Worm (Caenorhabditis elegans) whole organism, mixed stage, embryonic: ENCODE measurements around the gene ZK1248.4.
"Not testable (repeated sequence)": the region's sequence is repeated elsewhere in the genome, so short reads cannot be mapped to it uniquely, and the experiment has no call there.

ENCODE experiments used
- M03D4.4 ChIP-seq: sonication (generic microtip); optimal IDR thresholded peaks from 2 replicates; lab custom pipeline; 2017; ENCODE audit warnings: mild to moderate bottlenecking, missing genetic modification characterization, missing compliant biosample characterization
- blmp-1 ChIP-seq: fragments of 150-350 bp; optimal IDR thresholded peaks from 2 replicates; lab custom pipeline; 2014; ENCODE audit warnings: missing biosample characterization, missing genetic modification characterization
- ceh-39 ChIP-seq: fragments of 150-350 bp; optimal IDR thresholded peaks from 2 replicates; lab custom pipeline; 2014; ENCODE audit warnings: missing biosample characterization, missing genetic modification characterization
- ceh-43 ChIP-seq: fragments of 200-800 bp; sonication (Bioruptor generic); optimal IDR thresholded peaks from 2 replicates; lab custom pipeline; 2018; ENCODE audit warnings: mild to moderate bottlenecking, missing genetic modification characterization, moderate library complexity, missing compliant biosample characterization
- ceh-83 ChIP-seq: fragments of 200-800 bp; sonication (Bioruptor generic); optimal IDR thresholded peaks from 2 replicates; lab custom pipeline; 2018; ENCODE audit warnings: mild to moderate bottlenecking, missing genetic modification characterization, missing compliant biosample characterization
- ces-1 ChIP-seq: fragments of 150-350 bp; optimal IDR thresholded peaks from 2 replicates; lab custom pipeline; 2014; ENCODE audit warnings: missing biosample characterization, missing genetic modification reagents, missing genetic modification characterization
- cnd-1 ChIP-seq: fragments of 200-800 bp; sonication (Bioruptor generic); optimal IDR thresholded peaks from 2 replicates; lab custom pipeline; 2018; ENCODE audit warnings: mild to moderate bottlenecking, missing genetic modification characterization, missing compliant biosample characterization
- drap-1 ChIP-seq: fragments of 200-800 bp; sonication (Bioruptor generic); optimal IDR thresholded peaks from 3 replicates; lab custom pipeline; 2018; ENCODE audit warnings: mild to moderate bottlenecking, missing genetic modification characterization, missing compliant biosample characterization
- elt-1 ChIP-seq: sonication (generic microtip); optimal IDR thresholded peaks from 2 replicates; lab custom pipeline; 2017; ENCODE audit warnings: missing genetic modification characterization, mild to moderate bottlenecking, missing compliant biosample characterization, antibody characterized with exemption, moderate library complexity, borderline replicate concordance; ENCODE audit not compliant: insufficient read depth
- elt-3 ChIP-seq: fragments of 150-350 bp; optimal IDR thresholded peaks from 2 replicates; lab custom pipeline; 2014; ENCODE audit warnings: missing biosample characterization, missing genetic modification characterization
- flh-1 ChIP-seq: fragments of 200-800 bp; sonication (Bioruptor generic); optimal IDR thresholded peaks from 2 replicates; lab custom pipeline; 2018; ENCODE audit warnings: mild to moderate bottlenecking, missing genetic modification characterization, moderate library complexity, missing compliant biosample characterization
- ham-2 ChIP-seq: fragments of 200-800 bp; sonication (Bioruptor generic); optimal IDR thresholded peaks from 2 replicates; lab custom pipeline; 2018; ENCODE audit warnings: mild to moderate bottlenecking, missing genetic modification characterization, missing compliant biosample characterization
- hlh-1 ChIP-seq: fragments of 150-350 bp; optimal IDR thresholded peaks from 2 replicates; lab custom pipeline; 2014; ENCODE audit warnings: missing biosample characterization, missing genetic modification reagents, missing genetic modification characterization
- lin-32 ChIP-seq: fragments of 200-800 bp; sonication (Bioruptor generic); optimal IDR thresholded peaks from 2 replicates; lab custom pipeline; 2018; ENCODE audit warnings: mild to moderate bottlenecking, missing genetic modification characterization, missing compliant biosample characterization
- lsy-2 ChIP-seq: fragments of 150-350 bp; optimal IDR thresholded peaks from 2 replicates; lab custom pipeline; 2014; ENCODE audit warnings: missing biosample characterization, missing genetic modification characterization
- mab-5 ChIP-seq: fragments of 150-350 bp; optimal IDR thresholded peaks from 2 replicates; lab custom pipeline; 2014; ENCODE audit warnings: missing biosample characterization, missing genetic modification characterization
- mep-1 ChIP-seq: fragments of 150-350 bp; optimal IDR thresholded peaks from 2 replicates; lab custom pipeline; 2017; ENCODE audit warnings: missing biosample characterization, missing genetic modification reagents, missing genetic modification characterization, inconsistent platforms
- mls-2 ChIP-seq: sonication (generic microtip); optimal IDR thresholded peaks from 2 replicates; lab custom pipeline; 2016; ENCODE audit warnings: mild to moderate bottlenecking, missing genetic modification characterization, moderate library complexity, missing compliant biosample characterization
- nhr-2 ChIP-seq: fragments of 150-350 bp; optimal IDR thresholded peaks from 2 replicates; lab custom pipeline; 2014; ENCODE audit warnings: missing biosample characterization, missing genetic modification characterization
- nhr-237 ChIP-seq: fragments of 150-350 bp; optimal IDR thresholded peaks from 2 replicates; lab custom pipeline; 2014; ENCODE audit warnings: missing biosample characterization, missing genetic modification characterization
- nhr-28 ChIP-seq: fragments of 150-350 bp; optimal IDR thresholded peaks from 2 replicates; lab custom pipeline; 2014; ENCODE audit warnings: missing biosample characterization, missing genetic modification characterization
- nhr-76 ChIP-seq: sonication (generic microtip); optimal IDR thresholded peaks from 2 replicates; lab custom pipeline; 2017; ENCODE audit warnings: missing biosample characterization, missing genetic modification characterization
- pha-4 ChIP-seq: fragments of 150-350 bp; optimal IDR thresholded peaks from 2 replicates; lab custom pipeline; 2018; ENCODE audit warnings: missing biosample characterization, missing genetic modification reagents, missing genetic modification characterization
- sem-2 ChIP-seq: fragments of 200-800 bp; sonication (Bioruptor generic); optimal IDR thresholded peaks from 2 replicates; lab custom pipeline; 2018; ENCODE audit warnings: mild to moderate bottlenecking, missing genetic modification characterization, missing compliant biosample characterization
- snpc-4 ChIP-seq: fragments of 150-350 bp; optimal IDR thresholded peaks from 2 replicates; lab custom pipeline; 2014; ENCODE audit warnings: missing biosample characterization, missing genetic modification characterization
- sptf-1 ChIP-seq: sonication (generic microtip); optimal IDR thresholded peaks from 2 replicates; lab custom pipeline; 2017; ENCODE audit warnings: mild to moderate bottlenecking, missing genetic modification characterization, moderate library complexity, missing compliant biosample characterization
- tbx-8 ChIP-seq: fragments of 200-800 bp; sonication (Bioruptor generic); optimal IDR thresholded peaks from 2 replicates; lab custom pipeline; 2018; ENCODE audit warnings: mild to moderate bottlenecking, missing genetic modification characterization, moderate library complexity, missing compliant biosample characterization
- unc-39 ChIP-seq: fragments of 150-350 bp; optimal IDR thresholded peaks from 2 replicates; lab custom pipeline; 2014; ENCODE audit warnings: missing biosample characterization, missing genetic modification characterization
- unc-62 ChIP-seq: fragments of 150-350 bp; optimal IDR thresholded peaks from 2 replicates; lab custom pipeline; 2014; ENCODE audit warnings: missing biosample characterization, missing genetic modification reagents, missing genetic modification characterization
- zip-8 ChIP-seq: fragments of 150-350 bp; optimal IDR thresholded peaks from 2 replicates; lab custom pipeline; 2014; ENCODE audit warnings: missing biosample characterization, missing genetic modification characterization
- ztf-11 ChIP-seq: fragments of 150-350 bp; optimal IDR thresholded peaks from 2 replicates; lab custom pipeline; 2014; ENCODE audit warnings: missing biosample characterization, missing genetic modification characterization

The ZK1248.4 gene

ce11 chrII:5815382-5815781 lies 3.0 kb upstream of the ZK1248.4 start, which contains the start of gene wago-5:
Gene wago-5, minus strand, starts transcription at chrII:5815482.
- TF ChIP-seq ham-2; pha-4 (tag; lab: Kevin White, UChicago); nhr-2 (tag; lab: Kevin White, UChicago): not testable (repeated sequence)

DNA sequence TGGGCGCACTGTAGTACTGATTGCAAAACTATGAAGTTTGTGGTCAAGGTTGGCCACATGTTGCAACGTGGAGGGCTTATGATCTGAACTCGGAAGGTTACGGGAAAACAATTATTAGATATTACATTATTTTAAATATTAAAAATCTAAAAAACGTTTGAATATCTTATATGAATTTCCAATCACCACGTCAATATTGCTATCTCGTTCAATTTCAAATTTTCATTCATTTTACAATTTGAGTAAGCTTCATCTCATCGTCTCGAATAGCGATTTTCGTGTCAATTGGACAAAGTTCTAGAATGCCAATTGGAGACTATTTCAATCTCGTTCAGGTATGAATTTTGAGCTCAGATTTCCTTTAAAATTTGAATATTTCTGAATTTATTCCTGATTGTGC lies 2.1 kb upstream of the ZK1248.4 start, which contains the start of gene ZK1248.20:
ZK1248.20 (plus strand) TSS at position 301 of the 400 bp plus-strand sequence.
- TF ChIP-seq ceh-43 (GFP tag; lab: Kevin White, UChicago) (no peak), nhr-28 (tag; lab: Kevin White, UChicago) (no peak), blmp-1 (no peak), drap-1 (GFP tag; lab: Kevin White, UChicago) (no peak), mep-1 (no peak)

- TF ChIP-seq nhr-76 (tag; lab: Kevin White, UChicago) (no peak), zip-8 (tag; lab: Kevin White, UChicago) (no peak), unc-62 (GFP tag; lab: Kevin White, UChicago) (no peak), cnd-1 (tag; lab: Kevin White, UChicago) (no peak), nhr-2 (tag; lab: Kevin White, UChicago) (no peak), ham-2 (no peak), M03D4.4 (tag; lab: Kevin White, UChicago) (no peak), unc-39 (tag; lab: Kevin White, UChicago) (no peak), mep-1 (no peak), drap-1 (GFP tag; lab: Kevin White, UChicago) (no peak), blmp-1 (no peak), tbx-8 (GFP tag; lab: Kevin White, UChicago) (no peak), ztf-11 (tag; lab: Kevin White, UChicago) (no peak), elt-3 (no peak), sptf-1 (no peak), lin-32 (GFP tag; lab: Kevin White, UChicago) (no peak), flh-1 (no peak), hlh-1 (tag; lab: Kevin White, UChicago) (no peak), sem-2 (no peak)
- TF ChIP-seq, all 35 proteins: peak for 0
These were observed 1.3 kb downstream of the ZK1248.4 start for ce11 chrII:5819655-5820054.

ce11 chrII:5820282-5820762 lies 1.9 kb downstream of the ZK1248.4 start, which contains the start of gene ehs-1:
Gene ehs-1, plus strand, starts transcription at chrII:5820712.
- TF ChIP-seq unc-62 (GFP tag; lab: Kevin White, UChicago) (peak; percentile 5), unc-39 (tag; lab: Kevin White, UChicago) (no peak), mab-5 (tag; lab: Kevin White, UChicago) (no peak), ham-2 (no peak), ces-1 (peak; percentile 8), blmp-1 (no peak), pha-4 (tag; lab: Kevin White, UChicago) (no peak)
- TF ChIP-seq, all 35 proteins: peak for 2

DNA sequence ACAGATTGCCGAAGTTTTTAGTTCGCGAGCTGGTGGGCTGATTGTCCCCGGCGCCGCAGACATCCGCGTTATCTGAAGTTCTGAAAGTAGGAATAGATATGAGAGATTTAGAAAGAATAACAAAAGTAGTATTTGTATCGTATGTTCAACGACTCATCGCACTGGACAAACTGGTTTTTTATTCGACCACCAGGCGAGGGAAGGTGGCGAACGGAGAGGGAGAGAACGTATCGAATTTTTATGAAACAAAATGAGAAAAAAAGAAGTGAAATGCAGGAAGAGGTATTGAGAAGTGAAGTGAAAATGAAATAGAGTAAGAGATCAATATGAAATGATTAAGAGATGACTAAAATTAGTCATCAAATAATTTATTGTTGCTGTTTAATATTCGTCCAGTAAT lies 9.0 kb downstream of the ZK1248.4 start, which contains the start of gene tbc-2:
tbc-2 (minus strand) TSS at position 80 of the 400 bp plus-strand sequence.
- TF ChIP-seq nhr-2 (tag; lab: Kevin White, UChicago): no peak
- no peak for TF ChIP-seq elt-1 (tag; lab: Kevin White, UChicago)
- TF ChIP-seq zip-8 (tag; lab: Kevin White, UChicago): no peak
- TF ChIP-seq ztf-11 (tag; lab: Kevin White, UChicago): no peak
- TF ChIP-seq lin-32 (GFP tag; lab: Kevin White, UChicago): no peak
- no peak for TF ChIP-seq hlh-1 (tag; lab: Kevin White, UChicago)
- no peak for TF ChIP-seq sem-2
- TF ChIP-seq, all 35 proteins: peak for 0

DNA sequence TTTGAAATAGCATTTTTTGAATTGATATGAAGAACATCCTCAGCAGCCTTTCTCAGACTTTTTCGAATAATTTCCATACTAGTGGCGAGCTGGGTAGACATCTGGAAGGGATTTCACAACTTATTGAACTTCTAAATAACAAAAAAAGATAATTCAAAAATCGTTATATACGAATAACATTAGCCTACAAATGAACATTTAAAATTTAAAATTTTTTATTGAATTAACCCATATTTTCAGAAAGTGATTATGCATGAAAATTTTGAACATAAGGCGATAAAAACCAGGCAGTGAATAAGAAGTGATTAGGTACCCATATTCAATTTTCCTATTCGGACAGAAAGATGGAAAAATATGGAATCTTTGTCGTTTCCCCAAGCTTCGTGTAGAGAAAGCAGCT lies 10.1 kb downstream of the ZK1248.4 start, which contains the start of gene ZK1248.11:
ZK1248.11 (minus strand) TSS at position 101 of the 400 bp plus-strand sequence.
- TF ChIP-seq snpc-4 (tag; lab: Kevin White, UChicago) (no peak), cnd-1 (tag; lab: Kevin White, UChicago) (no peak), nhr-237 (tag; lab: Kevin White, UChicago) (no peak), elt-1 (tag; lab: Kevin White, UChicago) (no peak), lin-32 (GFP tag; lab: Kevin White, UChicago) (no peak), mls-2 (tag; lab: Kevin White, UChicago) (no peak), ces-1 (no peak), mep-1 (no peak), ceh-83 (GFP tag; lab: Kevin White, UChicago) (no peak), ceh-39 (tag; lab: Kevin White, UChicago) (no peak), ztf-11 (tag; lab: Kevin White, UChicago) (no peak), pha-4 (tag; lab: Kevin White, UChicago) (no peak), lsy-2 (tag; lab: Kevin White, UChicago) (no peak), drap-1 (GFP tag; lab: Kevin White, UChicago) (no peak), mab-5 (tag; lab: Kevin White, UChicago) (no peak)
